Worm (Caenorhabditis elegans) whole organism, young adult: Measurements from ENCODE around the gene Y6E2A.5.
A peak's percentile ranks its signal among the peaks of the same experiment; 100 is the strongest.
"Not testable (repeated sequence)": the region's sequence is repeated elsewhere in the genome, so short reads cannot be mapped to it uniquely, and the experiment has no call there.

ENCODE experiments used
- F10E7.11 ChIP-seq: sonication (generic microtip); optimal IDR thresholded peaks from 2 replicates; lab custom pipeline; 2017; ENCODE audit warnings: mild to moderate bottlenecking, missing genetic modification characterization, moderate library complexity, missing compliant biosample characterization
- F23B12.7 ChIP-seq: sonication (generic microtip); optimal IDR thresholded peaks from 2 replicates; lab custom pipeline; 2017; ENCODE audit warnings: missing genetic modification characterization, mild to moderate bottlenecking, missing compliant biosample characterization, antibody characterized with exemption, moderate library complexity; ENCODE audit not compliant: insufficient read depth
- F39B2.1 ChIP-seq: fragments of 200-800 bp; sonication (Bioruptor generic); IDR thresholded peaks from 2 replicates; pipeline ENCODE4 v1.3.6; 2022; ENCODE audit warnings: missing genetic modification reagents, missing genetic modification characterization, missing compliant biosample characterization
- F49E8.2 ChIP-seq: sonication (generic microtip); optimal IDR thresholded peaks from 3 replicates; lab custom pipeline; 2017; ENCODE audit warnings: missing genetic modification characterization, mild to moderate bottlenecking, missing compliant biosample characterization, antibody characterized with exemption, moderate library complexity; ENCODE audit not compliant: insufficient read depth
- F57A8.1 ChIP-seq: fragments of 200-800 bp; sonication (Bioruptor generic); optimal IDR thresholded peaks from 2 replicates; lab custom pipeline; 2018; ENCODE audit warnings: mild to moderate bottlenecking, missing genetic modification characterization, moderate library complexity, missing compliant biosample characterization
- K12H6.12 ChIP-seq: fragments of 200-800 bp; sonication (Bioruptor generic); optimal IDR thresholded peaks from 2 replicates; lab custom pipeline; 2018; ENCODE audit warnings: mild to moderate bottlenecking, missing genetic modification characterization, missing compliant biosample characterization
- T07F8.4 ChIP-seq: sonication (generic microtip); optimal IDR thresholded peaks from 2 replicates; lab custom pipeline; 2016; ENCODE audit warnings: mild to moderate bottlenecking, missing genetic modification characterization, moderate library complexity, missing compliant biosample characterization
- Y53G8AR.9 ChIP-seq: fragments of 200-800 bp; sonication (Bioruptor generic); conservative IDR thresholded peaks from 2 replicates; pipeline ENCODE4 v1.3.6; 2022; ENCODE audit warnings: missing genetic modification reagents, missing genetic modification characterization, missing compliant biosample characterization
- Y79H2A.3 ChIP-seq: fragments of 200-800 bp; sonication (Bioruptor generic); conservative IDR thresholded peaks from 2 replicates; pipeline ENCODE4 v1.3.6; 2022; ENCODE audit warnings: missing genetic modification reagents, missing genetic modification characterization, missing compliant biosample characterization
- akir-1 ChIP-seq: fragments of 200-800 bp; sonication (Bioruptor generic); optimal IDR thresholded peaks from 2 replicates; lab custom pipeline; 2018; ENCODE audit warnings: mild to moderate bottlenecking, missing genetic modification characterization, moderate library complexity, missing compliant biosample characterization
- aptf-2 ChIP-seq: fragments of 200-800 bp; sonication (Bioruptor generic); conservative IDR thresholded peaks from 2 replicates; pipeline ENCODE4 v1.3.6; 2022; ENCODE audit warnings: missing genetic modification reagents, missing genetic modification characterization, missing compliant biosample characterization
- attf-6 ChIP-seq: fragments of 200-800 bp; sonication (Bioruptor generic); IDR thresholded peaks from 2 replicates; pipeline ENCODE4 v1.3.6; 2022; ENCODE audit warnings: missing genetic modification reagents, missing genetic modification characterization, missing compliant biosample characterization
- bed-1 ChIP-seq: fragments of 200-800 bp; sonication (Bioruptor generic); IDR thresholded peaks from 2 replicates; pipeline ENCODE4 v1.3.6; 2022; ENCODE audit warnings: missing genetic modification reagents, missing genetic modification characterization, missing compliant biosample characterization
- cebp-2 ChIP-seq: fragments of 200-800 bp; sonication (Bioruptor generic); IDR thresholded peaks from 2 replicates; pipeline ENCODE4 v1.3.6; 2022; ENCODE audit warnings: missing genetic modification characterization, missing compliant biosample characterization
- dpff-1 ChIP-seq: sonication (generic microtip); optimal IDR thresholded peaks from 2 replicates; lab custom pipeline; 2017; ENCODE audit warnings: mild to moderate bottlenecking, missing genetic modification characterization, missing compliant biosample characterization
- egl-44 ChIP-seq: fragments of 200-800 bp; sonication (Bioruptor generic); IDR thresholded peaks from 2 replicates; pipeline ENCODE4 v1.3.6; 2022; ENCODE audit warnings: missing genetic modification reagents, missing genetic modification characterization, missing compliant biosample characterization
- ekl-4 ChIP-seq: fragments of 200-800 bp; sonication (Bioruptor generic); IDR thresholded peaks from 2 replicates; pipeline ENCODE4 v1.3.6; 2022; ENCODE audit warnings: missing genetic modification reagents, missing genetic modification characterization, missing compliant biosample characterization
- gei-17 ChIP-seq: fragments of 200-800 bp; sonication (Bioruptor generic); optimal IDR thresholded peaks from 2 replicates; lab custom pipeline; 2018; ENCODE audit warnings: mild to moderate bottlenecking, missing genetic modification characterization, missing compliant biosample characterization
- him-1 ChIP-seq: sonication (generic microtip); optimal IDR thresholded peaks from 2 replicates; lab custom pipeline; 2016; ENCODE audit warnings: missing genotype, missing genetic modification reagents, missing genetic modification characterization, missing compliant biosample characterization
- hrde-1 ChIP-seq: sonication (generic microtip); optimal IDR thresholded peaks from 2 replicates; lab custom pipeline; 2016; ENCODE audit warnings: missing genetic modification characterization, mild to moderate bottlenecking, missing compliant biosample characterization, moderate library complexity, missing genotype, missing genetic modification reagents, borderline replicate concordance
- hsf-1 ChIP-seq: fragments of 200-800 bp; sonication (Bioruptor generic); IDR thresholded peaks from 2 replicates; pipeline ENCODE4 v1.3.6; 2022; ENCODE audit warnings: missing genetic modification reagents, missing genetic modification characterization, missing compliant biosample characterization
- lin-54 ChIP-seq: fragments of 200-800 bp; sonication (Bioruptor generic); optimal IDR thresholded peaks from 2 replicates; lab custom pipeline; 2018; ENCODE audit warnings: mild to moderate bottlenecking, missing genetic modification characterization, missing compliant biosample characterization
- mel-28 ChIP-seq: sonication (generic microtip); optimal IDR thresholded peaks from 2 replicates; lab custom pipeline; 2016; ENCODE audit warnings: borderline replicate concordance, mild to moderate bottlenecking, missing genetic modification characterization, missing compliant biosample characterization
- nhr-90 ChIP-seq: sonication (generic microtip); optimal IDR thresholded peaks from 2 replicates; lab custom pipeline; 2016; ENCODE audit warnings: missing genotype, mild to moderate bottlenecking, missing genetic modification characterization, missing compliant biosample characterization
- pha-4 ChIP-seq: fragments of 150-350 bp; sonication (generic microtip); optimal IDR thresholded peaks from 2 replicates; lab custom pipeline; 2014; ENCODE audit warnings: missing biosample characterization, missing genetic modification reagents, missing genetic modification characterization
- rpc-1 ChIP-seq, 2 experiments: fragments of 150-350 bp in 1 of 2; sonication (generic microtip) in 1 of 2; optimal IDR thresholded peaks; 2 replicates each; lab custom pipeline; 2014 to 2018; ENCODE audit warnings: missing biosample characterization in 1 of 2, missing genetic modification characterization in 1 of 2, missing genetic modification reagents in 1 of 2, missing genotype in 1 of 2
- snpc-3.4 ChIP-seq: sonication (generic microtip); optimal IDR thresholded peaks from 2 replicates; lab custom pipeline; 2017; ENCODE audit warnings: missing genetic modification characterization, mild to moderate bottlenecking, missing compliant biosample characterization, antibody characterized with exemption, moderate library complexity, missing genotype, missing genetic modification reagents
- snpc-4 ChIP-seq, 5 experiments: fragments of 150-350 bp in 1 of 5; sonication (generic microtip) in 4 of 5; optimal IDR thresholded peaks; 2 replicates each; lab custom pipeline; 2014 to 2018; ENCODE audit warnings: missing genetic modification characterization in 5 of 5, missing biosample characterization in 3 of 5, antibody characterized with exemption in 2 of 5, mild to moderate bottlenecking in 2 of 5, missing compliant biosample characterization in 2 of 5, missing genotype in 2 of 5, moderate library complexity in 2 of 5, missing genetic modification reagents in 1 of 5
- zfh-2 ChIP-seq: fragments of 200-800 bp; sonication (Bioruptor generic); conservative IDR thresholded peaks from 2 replicates; pipeline ENCODE4 v1.3.6; 2022; ENCODE audit warnings: missing genetic modification reagents, missing genetic modification characterization, missing compliant biosample characterization
- ztf-28 ChIP-seq: fragments of 200-800 bp; sonication (Bioruptor generic); IDR thresholded peaks from 2 replicates; pipeline ENCODE4 v1.3.6; 2022; ENCODE audit warnings: missing genetic modification reagents, missing genetic modification characterization, missing compliant biosample characterization
- ztf-6 ChIP-seq: fragments of 200-800 bp; sonication (Bioruptor generic); IDR thresholded peaks from 2 replicates; pipeline ENCODE4 v1.3.6; 2022; ENCODE audit warnings: missing genetic modification reagents, missing genetic modification characterization, missing compliant biosample characterization

Gene Y6E2A.5

DNA sequence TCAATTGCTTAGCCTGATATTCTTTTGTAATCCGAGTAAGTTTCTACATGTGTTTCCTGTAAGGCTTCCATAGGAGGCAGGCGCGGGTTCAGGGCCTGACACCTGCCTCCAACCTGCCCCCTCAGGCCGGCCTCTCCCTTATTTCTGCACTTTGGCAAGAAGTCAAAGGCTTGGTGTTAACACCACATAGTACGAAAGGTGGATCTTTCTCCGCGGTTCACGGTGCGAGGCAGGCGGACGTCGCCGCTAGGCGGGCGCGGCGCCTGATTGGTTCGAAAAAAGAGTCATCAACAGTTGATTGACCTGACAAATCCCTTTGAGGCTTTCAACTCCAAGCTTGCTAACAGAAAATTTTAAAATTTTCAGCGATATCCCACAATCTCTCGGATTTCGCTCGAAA lies 43.6 kb downstream of the Y6E2A.5 start:
- TF ChIP-seq zfh-2 (GFP tag; lab: Robert Waterston, UW) (peak; percentile 72), ztf-6 (no peak), ztf-28 (GFP tag; lab: Robert Waterston, UW) (no peak), cebp-2 (GFP tag; lab: Robert Waterston, UW) (no peak), bed-1 (0 out of 2 replicates have a peak, but pooled peaks have one; percentile 71)

DNA sequence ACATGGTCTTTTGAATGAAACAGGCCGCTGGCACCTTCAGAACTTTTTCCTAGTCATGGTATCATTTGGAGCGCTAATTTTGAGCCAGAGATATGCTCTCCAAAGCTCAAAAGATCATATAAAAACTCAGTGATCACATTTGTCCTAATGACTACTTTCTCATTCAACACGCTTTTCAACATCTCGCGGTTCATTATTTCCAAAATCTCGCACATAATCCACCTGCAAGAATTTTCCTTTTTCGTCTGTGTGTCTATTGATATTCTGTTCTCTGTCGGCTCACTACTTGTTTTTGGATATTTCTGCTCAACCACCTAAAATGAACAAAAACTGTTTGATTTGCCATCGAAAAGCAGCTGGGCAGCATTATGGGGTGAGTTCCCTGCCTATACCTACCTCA lies 44.8 kb downstream of the Y6E2A.5 start, which contains the start of gene nhr-51:
Gene nhr-51, plus strand, starts transcription at position 301 of the 400 bp plus-strand sequence.
- TF ChIP-seq hsf-1 (no peak), Y53G8AR.9 (GFP tag; lab: Robert Waterston, UW) (no peak), bed-1 (no peak), gei-17 (no peak), nhr-90 (tag; lab: Kevin White, UChicago) (no peak), snpc-4 (GFP tag; optimal IDR thresholded peaks at IDR 0.05; lab: Kevin White, UChicago) (no peak), snpc-4 (tag; optimal IDR thresholded peaks at IDR 0.05; lab: Kevin White, UChicago) (no peak), akir-1 (GFP tag; lab: Kevin White, UChicago) (no peak), T07F8.4 (tag; lab: Kevin White, UChicago) (no peak), hrde-1 (tag; lab: Kevin White, UChicago) (no peak), ekl-4 (GFP tag; lab: Robert Waterston, UW) (no peak), attf-6 (no peak), snpc-3.4 (tag; lab: Kevin White, UChicago) (no peak), him-1 (no peak), dpff-1 (tag; lab: Kevin White, UChicago) (no peak)
- TF ChIP-seq, all 124 proteins: peak for 0

DNA sequence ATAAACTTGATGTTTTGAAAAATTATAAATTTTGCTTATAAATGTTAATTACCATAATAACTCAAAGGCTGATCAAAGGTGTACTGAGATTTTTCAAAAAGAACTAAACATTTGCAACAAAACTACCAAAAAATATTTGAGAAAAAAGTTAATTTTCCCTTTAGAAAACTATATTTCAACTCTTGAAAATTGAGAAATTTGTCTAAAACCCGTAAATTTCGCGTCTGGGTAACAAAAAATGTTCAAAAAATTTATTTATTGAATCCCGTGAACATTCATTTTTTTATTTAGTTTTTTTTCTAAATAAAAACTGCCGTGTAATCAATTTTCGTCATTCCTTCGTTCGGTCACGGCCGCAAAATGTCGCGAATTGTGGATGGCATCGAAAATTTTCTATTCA lies 48.3 kb downstream of the Y6E2A.5 start, which contains the start of gene K06B4.15:
Gene K06B4.15, plus strand, starts transcription at position 301 of the 400 bp plus-strand sequence.
- not testable (repeated sequence) for TF ChIP-seq F57A8.1 (GFP tag; lab: Kevin White, UChicago); lin-54 (GFP tag; lab: Kevin White, UChicago); F23B12.7 (tag; lab: Kevin White, UChicago)

DNA sequence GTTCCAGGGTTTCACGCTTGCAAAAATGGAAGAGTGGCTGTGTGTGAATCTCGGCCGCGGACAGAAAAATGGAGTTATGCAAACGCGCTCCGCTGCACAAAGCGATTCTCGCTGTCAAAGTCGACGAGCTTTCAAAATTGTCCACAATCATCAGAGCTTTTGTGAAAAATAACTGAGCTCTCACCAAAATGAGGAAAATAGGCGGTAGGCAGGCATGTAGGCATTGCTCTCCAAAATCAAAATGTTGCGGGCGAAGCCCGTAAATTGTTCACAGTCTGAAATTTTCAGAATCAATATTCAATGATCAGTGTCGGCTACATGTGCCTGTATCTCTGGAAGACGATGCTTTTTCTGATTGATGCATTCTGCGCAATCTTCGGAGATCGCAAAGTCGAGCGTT lies 49.6 kb downstream of the Y6E2A.5 start, which contains the start of gene K06B4.4:
Gene K06B4.4, plus strand, starts transcription at position 301 of the 400 bp plus-strand sequence.
- TF ChIP-seq mel-28 (tag; lab: Kevin White, UChicago) = no peak
- TF ChIP-seq F39B2.1 (GFP tag; lab: Robert Waterston, UW) = no peak
- no peak for TF ChIP-seq Y79H2A.3 (GFP tag; lab: Robert Waterston, UW)
- TF ChIP-seq aptf-2 (GFP tag; lab: Robert Waterston, UW) = no peak
- no peak for TF ChIP-seq pha-4 (tag; lab: Kevin White, UChicago)
- TF ChIP-seq egl-44 (GFP tag; lab: Robert Waterston, UW) = no peak
- TF ChIP-seq dpff-1 (tag; lab: Kevin White, UChicago) = no peak
- no peak for TF ChIP-seq F10E7.11 (tag; lab: Kevin White, UChicago)
- TF ChIP-seq F49E8.2 (tag; lab: Kevin White, UChicago) = no peak
- TF ChIP-seq K12H6.12 (tag; lab: Kevin White, UChicago) = no peak

DNA sequence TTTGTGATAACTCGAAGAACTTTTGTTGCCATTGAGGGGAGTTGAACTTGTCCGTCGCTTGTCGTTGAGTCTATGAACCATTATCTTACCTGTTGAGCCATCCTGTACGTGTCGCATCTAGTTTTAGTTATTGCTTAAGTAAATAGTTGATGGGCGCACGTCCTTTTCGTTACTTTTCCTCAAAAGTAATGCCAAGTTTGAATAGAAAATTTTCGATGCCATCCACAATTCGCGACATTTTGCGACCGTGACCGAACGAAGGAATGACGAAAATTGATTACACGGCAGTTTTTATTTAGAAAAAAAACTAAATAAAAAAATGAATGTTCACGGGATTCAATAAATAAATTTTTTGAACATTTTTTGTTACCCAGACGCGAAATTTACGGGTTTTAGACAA lies 50.3 kb downstream of the Y6E2A.5 start, which contains the start of gene F53E4.1:
Gene F53E4.1, minus strand, starts transcription at position 101 of the 400 bp plus-strand sequence.
- TF ChIP-seq rpc-1 (optimal IDR thresholded peaks at IDR 0.05; lab: Kevin White, UChicago) = not testable (repeated sequence)
- TF ChIP-seq rpc-1 (tag; optimal IDR thresholded peaks at IDR 0.05; lab: Kevin White, UChicago) = peak; percentile 12
